Worm (Caenorhabditis elegans): ENCODE data around the gene Y9C9A.13.

ce11 chrIV:5005154-5005553 is 35.8 kb upstream of the Y9C9A.13 start:
- TF ChIP-seq C08G9.2 (tag; optimal IDR thresholded peaks at IDR 0.05) (no peak), pros-1 (tag; optimal IDR thresholded peaks at IDR 0.05) (no peak), rnt-1 (tag; optimal IDR thresholded peaks at IDR 0.05) (no peak)
